Fruit fly (Drosophila melanogaster) whole organism, embryonic: ENCODE data around the gene CG31525.

Experiments
- Adf1 ChIP-seq: fragments of 200-800 bp; sonication (Bioruptor generic); IDR thresholded peaks from 2 replicates; pipeline ENCODE4 v1.3.6; 2022; ENCODE audit warnings: missing biosample characterization, missing genetic modification characterization
- Aef1 ChIP-seq: fragments of 200-800 bp; sonication (Bioruptor generic); IDR thresholded peaks from 3 replicates; pipeline ENCODE4 v1.3.6; 2022; ENCODE audit warnings: missing biosample characterization, missing genetic modification characterization
- CG10274 ChIP-seq: fragments of 200-800 bp; sonication (Bioruptor generic); optimal IDR thresholded peaks from 3 replicates; lab custom pipeline; 2017; ENCODE audit warnings: missing biosample characterization, mild to moderate bottlenecking, missing genetic modification characterization
- CG10431 ChIP-seq: fragments of 200-800 bp; sonication (Bioruptor generic); optimal IDR thresholded peaks from 3 replicates; lab custom pipeline; 2018; ENCODE audit warnings: missing biosample characterization, mild to moderate bottlenecking, missing genetic modification characterization
- CG10543 ChIP-seq: fragments of 200-800 bp; sonication (Bioruptor generic); optimal IDR thresholded peaks from 3 replicates; lab custom pipeline; 2017; ENCODE audit warnings: missing biosample characterization, mild to moderate bottlenecking, missing genetic modification characterization, moderate library complexity
- CG11398 ChIP-seq: fragments of 200-800 bp; sonication (Bioruptor generic); optimal IDR thresholded peaks from 2 replicates; lab custom pipeline; 2016; ENCODE audit warnings: missing biosample characterization, missing genetic modification characterization
- CG11696 ChIP-seq: fragments of 200-800 bp; sonication (Bioruptor generic); IDR thresholded peaks from 2 replicates; pipeline ENCODE4 v1.3.6; 2022; ENCODE audit warnings: missing biosample characterization, missing genetic modification characterization
- CG13296 ChIP-seq: fragments of 200-800 bp; sonication (Bioruptor generic); optimal IDR thresholded peaks from 3 replicates; lab custom pipeline; 2018; ENCODE audit warnings: missing biosample characterization, mild to moderate bottlenecking, missing genetic modification characterization
- CG15601 ChIP-seq: fragments of 200-800 bp; sonication (Bioruptor generic); optimal IDR thresholded peaks from 3 replicates; lab custom pipeline; 2019; ENCODE audit warnings: missing biosample characterization, mild to moderate bottlenecking, missing genetic modification characterization, moderate library complexity
- CG1602 ChIP-seq: fragments of 200-800 bp; sonication (Bioruptor generic); optimal IDR thresholded peaks from 3 replicates; lab custom pipeline; 2016; ENCODE audit warnings: missing biosample characterization, missing genetic modification characterization
- CG17612 ChIP-seq: fragments of 200-800 bp; sonication (Bioruptor generic); IDR thresholded peaks from 2 replicates; pipeline ENCODE4 v1.3.6; 2022; ENCODE audit warnings: missing biosample characterization, missing genetic modification characterization
- CG2202 ChIP-seq: fragments of 200-800 bp; sonication (Bioruptor generic); optimal IDR thresholded peaks from 2 replicates; lab custom pipeline; 2018; ENCODE audit warnings: missing biosample characterization, mild to moderate bottlenecking, missing genetic modification characterization
- CG2889 ChIP-seq: fragments of 200-800 bp; sonication (Bioruptor generic); IDR thresholded peaks from 3 replicates; pipeline ENCODE4 v1.3.6; 2022; ENCODE audit warnings: missing biosample characterization, missing genetic modification characterization
- CG31224 ChIP-seq: fragments of 200-800 bp; sonication (Bioruptor generic); IDR thresholded peaks from 2 replicates; pipeline ENCODE4 v1.3.6; 2022; ENCODE audit warnings: missing biosample characterization, missing genetic modification characterization
- CG4282 ChIP-seq: fragments of 200-800 bp; sonication (Bioruptor generic); optimal IDR thresholded peaks from 2 replicates; lab custom pipeline; 2016; ENCODE audit warnings: missing biosample characterization, missing genetic modification characterization
- CG4404 ChIP-seq: fragments of 200-800 bp; sonication (Bioruptor generic); IDR thresholded peaks from 2 replicates; pipeline ENCODE4 v1.3.6; 2022; ENCODE audit warnings: missing biosample characterization, missing genetic modification characterization
- CG4617 ChIP-seq: fragments of 200-800 bp; sonication (Bioruptor generic); optimal IDR thresholded peaks from 3 replicates; lab custom pipeline; 2016; ENCODE audit warnings: missing biosample characterization, missing genetic modification characterization, borderline replicate concordance
- CG6791 ChIP-seq: fragments of 200-800 bp; sonication (Bioruptor generic); IDR thresholded peaks from 3 replicates; pipeline ENCODE4 v1.3.6; 2022; ENCODE audit warnings: missing biosample characterization, missing genetic modification characterization; ENCODE audit not compliant: partially characterized antibody
- CG7372 ChIP-seq: fragments of 200-800 bp; sonication (Bioruptor generic); IDR thresholded peaks from 2 replicates; pipeline ENCODE4 v1.3.6; 2022; ENCODE audit warnings: missing biosample characterization, missing genetic modification characterization
- CG8478 ChIP-seq: fragments of >200 bp; optimal IDR thresholded peaks from 2 replicates; lab custom pipeline; 2018
- CG9797 ChIP-seq: fragments of 200-800 bp; sonication (Bioruptor generic); optimal IDR thresholded peaks from 3 replicates; lab custom pipeline; 2018; ENCODE audit warnings: missing biosample characterization, mild to moderate bottlenecking, missing genetic modification characterization
- CHES-1-like ChIP-seq: fragments of 200-800 bp; sonication (Bioruptor generic); optimal IDR thresholded peaks from 2 replicates; lab custom pipeline; 2016; ENCODE audit warnings: missing biosample characterization, missing genetic modification characterization
- Camta ChIP-seq: fragments of 200-800 bp; sonication (Bioruptor generic); optimal IDR thresholded peaks from 2 replicates; lab custom pipeline; 2016; ENCODE audit warnings: missing biosample characterization, missing genetic modification characterization
- Dip2 ChIP-seq: fragments of 200-800 bp; sonication (Bioruptor generic); IDR thresholded peaks from 2 replicates; pipeline ENCODE4 v1.3.6; 2022; ENCODE audit warnings: missing biosample characterization, missing genetic modification characterization
- Hey ChIP-seq: fragments of 200-800 bp; sonication (Bioruptor generic); optimal IDR thresholded peaks from 3 replicates; lab custom pipeline; 2018; ENCODE audit warnings: missing biosample characterization, mild to moderate bottlenecking, missing genetic modification characterization
- MBD-R2 ChIP-seq: fragments of 200-800 bp; sonication (Bioruptor generic); IDR thresholded peaks from 2 replicates; pipeline ENCODE4 v1.3.6; 2022; ENCODE audit warnings: missing biosample characterization, missing genetic modification characterization
- MESR4 ChIP-seq: fragments of 200-800 bp; sonication (Bioruptor generic); optimal IDR thresholded peaks from 2 replicates; lab custom pipeline; 2018; ENCODE audit warnings: missing biosample characterization, mild to moderate bottlenecking, missing genetic modification characterization, moderate library complexity
- Max ChIP-seq: fragments of 200-800 bp; sonication (Bioruptor generic); optimal IDR thresholded peaks from 2 replicates; lab custom pipeline; 2016; ENCODE audit warnings: missing biosample characterization, mild to moderate bottlenecking, missing genetic modification characterization
- Med ChIP-seq: fragments of 200-800 bp; sonication (Bioruptor generic); peaks from one replicate; lab custom pipeline; 2016; ENCODE audit warnings: missing biosample characterization, missing genetic modification characterization, mild to moderate bottlenecking, inconsistent platforms, moderate library complexity
- Opbp ChIP-seq: fragments of 200-800 bp; sonication (Bioruptor generic); IDR thresholded peaks from 3 replicates; pipeline ENCODE4 v1.3.6; 2022; ENCODE audit warnings: missing biosample characterization, missing genetic modification characterization; ENCODE audit not compliant: partially characterized antibody
- Rfx ChIP-seq: fragments of 200-800 bp; sonication (Bioruptor generic); IDR thresholded peaks from 2 replicates; pipeline ENCODE4 v1.3.6; 2022; ENCODE audit warnings: missing biosample characterization, missing genetic modification characterization
- Sin3A ChIP-seq: fragments of >200 bp; optimal IDR thresholded peaks from 2 replicates; lab custom pipeline; 2018
- Sox102F ChIP-seq: fragments of 200-800 bp; sonication (Bioruptor generic); optimal IDR thresholded peaks from 2 replicates; lab custom pipeline; 2018; ENCODE audit warnings: missing biosample characterization, mild to moderate bottlenecking, missing genetic modification characterization, moderate library complexity
- ab ChIP-seq: fragments of 200-800 bp; sonication (Bioruptor generic); optimal IDR thresholded peaks from 2 replicates; lab custom pipeline; 2016; ENCODE audit warnings: missing biosample characterization, missing genetic modification characterization
- al ChIP-seq: fragments of 200-800 bp; sonication (Bioruptor generic); IDR thresholded peaks from 2 replicates; pipeline ENCODE4 v1.3.6; 2022; ENCODE audit warnings: missing biosample characterization, missing genetic modification characterization
- amos ChIP-seq: fragments of 200-800 bp; sonication (Bioruptor generic); IDR thresholded peaks from 2 replicates; pipeline ENCODE4 v1.3.6; 2022; ENCODE audit warnings: missing biosample characterization, missing genetic modification characterization; ENCODE audit not compliant: partially characterized antibody
- chinmo ChIP-seq: fragments of 200-800 bp; sonication (Bioruptor generic); IDR thresholded peaks from 4 replicates; pipeline ENCODE4 v1.3.6; 2022; ENCODE audit warnings: missing biosample characterization, missing genetic modification characterization; ENCODE audit not compliant: partially characterized antibody
- cwo ChIP-seq: fragments of 200-800 bp; sonication (Bioruptor generic); optimal IDR thresholded peaks from 3 replicates; lab custom pipeline; 2017; ENCODE audit warnings: missing biosample characterization, missing genetic modification characterization, mild to moderate bottlenecking, moderate library complexity, missing genetic modification reagents
- dati ChIP-seq: fragments of 200-800 bp; sonication (Bioruptor generic); IDR thresholded peaks from 2 replicates; pipeline ENCODE4 v1.3.6; 2022; ENCODE audit warnings: missing biosample characterization, missing genetic modification characterization
- dimm ChIP-seq: fragments of 200-800 bp; sonication (Bioruptor generic); IDR thresholded peaks from 2 replicates; pipeline ENCODE4 v1.3.6; 2022; ENCODE audit warnings: missing biosample characterization, missing genetic modification characterization
- gce ChIP-seq: fragments of 200-800 bp; sonication (Bioruptor generic); IDR thresholded peaks from 3 replicates; pipeline ENCODE4 v1.3.6; 2022; ENCODE audit warnings: missing biosample characterization, missing genetic modification characterization
- p53 ChIP-seq: fragments of 200-800 bp; sonication (Bioruptor generic); optimal IDR thresholded peaks from 2 replicates; lab custom pipeline; 2016; ENCODE audit warnings: missing biosample characterization, missing genetic modification characterization
- pan ChIP-seq, 4 experiments: fragments of >200 bp in 3 of 4; fragments of 200-800 bp in 1 of 4; sonication (Bioruptor generic) in 1 of 4; optimal IDR thresholded peaks in 3 of 4; IDR thresholded peaks in 1 of 4; 2 replicates each; pipeline versions ENCODE4 v1.3.6 to Lab custom; 2017 to 2022; ENCODE audit warnings: missing biosample characterization in 2 of 4, missing genetic modification characterization in 2 of 4, mixed read lengths in 1 of 4
- pho ChIP-seq: fragments of 200-800 bp; sonication (Bioruptor generic); optimal IDR thresholded peaks from 2 replicates; lab custom pipeline; 2016; ENCODE audit warnings: missing biosample characterization, missing genetic modification characterization
- pros ChIP-seq: fragments of 200-800 bp; sonication (Bioruptor generic); optimal IDR thresholded peaks from 3 replicates; lab custom pipeline; 2019; ENCODE audit warnings: missing biosample characterization, mild to moderate bottlenecking, missing genetic modification characterization, moderate library complexity
- pzg ChIP-seq: fragments of 200-800 bp; sonication (Bioruptor generic); optimal IDR thresholded peaks from 3 replicates; lab custom pipeline; 2018; ENCODE audit warnings: missing biosample characterization, mild to moderate bottlenecking, missing genetic modification characterization, moderate library complexity
- tup ChIP-seq: fragments of 200-800 bp; sonication (Bioruptor generic); optimal IDR thresholded peaks from 2 replicates; lab custom pipeline; 2016; ENCODE audit warnings: missing biosample characterization, mild to moderate bottlenecking, missing genetic modification characterization, moderate library complexity
- twi ChIP-seq: fragments of 200-800 bp; optimal IDR thresholded peaks from 2 replicates; lab custom pipeline; 2019; ENCODE audit warnings: missing biosample characterization, mild to moderate bottlenecking, missing genetic modification characterization, moderate library complexity

Gene CG31525

dm6 chr3R:4394654-4395581 is 31.9 kb upstream of the CG31525 start (continued):
- peak; percentile 13 for TF ChIP-seq pzg (GFP tag; lab: Kevin White, UChicago)
- peak; percentile 46; the same call in 1 of the 2 replicates for TF ChIP-seq CG4404 (GFP tag; lab: Robert Waterston, UW)
- TF ChIP-seq CG11398 = peak; percentile 74
- peak; percentile 41 for TF ChIP-seq CG4282 (GFP tag; lab: Kevin White, UChicago)
- peak; percentile 92 for TF ChIP-seq CG10274 (GFP tag; lab: Kevin White, UChicago)
- TF ChIP-seq Sox102F (GFP tag; lab: Kevin White, UChicago) = peak; percentile 93
- no peak for TF ChIP-seq pros
- peak; percentile 72 for TF ChIP-seq CG7372 (GFP tag; lab: Robert Waterston, UW)
- no peak; the same call in 1 of the 2 replicates for TF ChIP-seq dimm
- TF ChIP-seq CG6791 (GFP tag; lab: Robert Waterston, UW) = no peak
- peak; percentile 82 for TF ChIP-seq ab
- TF ChIP-seq Max (GFP tag; lab: Kevin White, UChicago) = peak; percentile 85
- peak; percentile 57 for TF ChIP-seq twi (tag; lab: Kevin White, UChicago)
- peak; percentile 19 for TF ChIP-seq MESR4
- no peak for TF ChIP-seq CG9797
- TF ChIP-seq pan (optimal IDR thresholded peaks at IDR 0.05; lab: Kevin White, UChicago) = no peak
- peak in 1 of 2 experiments; percentile 90 for TF ChIP-seq pan (GFP tag; optimal IDR thresholded peaks at IDR 0.05 in 1 of 2, IDR thresholded peaks at IDR 0.05 in 1 of 2)
- TF ChIP-seq chinmo (GFP tag; lab: Robert Waterston, UW) = no peak
- TF ChIP-seq cwo = peak; percentile 85
- peak; percentile 98 for TF ChIP-seq Med (GFP tag; lab: Kevin White, UChicago)
- TF ChIP-seq dati = peak; percentile 55; the same call in 1 of the 2 replicates
- TF ChIP-seq gce (GFP tag; lab: Robert Waterston, UW) = peak; percentile 67; the same call in 2 of the 3 replicates
- TF ChIP-seq al = peak; percentile 80; the same call in 1 of the 2 replicates
- peak; percentile 75 for TF ChIP-seq CG15601 (tag; lab: Kevin White, UChicago)
- peak; percentile 57; the same call in 1 of the 2 replicates for TF ChIP-seq MBD-R2 (GFP tag; lab: Robert Waterston, UW)
- TF ChIP-seq Hey (tag; lab: Kevin White, UChicago) = peak; percentile 67
- peak; percentile 83 for TF ChIP-seq Aef1 (GFP tag; lab: Robert Waterston, UW)
- TF ChIP-seq Sin3A (lab: Kevin White, UChicago) = no peak
- 0 out of 2 replicates have a peak, but pooled peaks have one; percentile 13 for TF ChIP-seq Dip2 (GFP tag; lab: Robert Waterston, UW)
- TF ChIP-seq CG2202 = peak; percentile 54
- TF ChIP-seq Camta (GFP tag; lab: Kevin White, UChicago) = peak; percentile 79
- no peak for TF ChIP-seq CG8478
- TF ChIP-seq CG17612 (GFP tag; lab: Robert Waterston, UW) = peak; percentile 48; the same call in 1 of the 2 replicates
- TF ChIP-seq CG4617 (GFP tag; lab: Kevin White, UChicago) = peak; percentile 50
- TF ChIP-seq Opbp (GFP tag; lab: Robert Waterston, UW) = no peak
- peak; percentile 75 for TF ChIP-seq CG10543 (GFP tag; lab: Kevin White, UChicago)
- peak; percentile 80 for TF ChIP-seq CHES-1-like (GFP tag; lab: Kevin White, UChicago)
- peak; percentile 75 for TF ChIP-seq CG13296 (GFP tag; lab: Kevin White, UChicago)
- peak; percentile 18 for TF ChIP-seq CG10431
- TF ChIP-seq pho = peak; percentile 89
- peak; percentile 49 for TF ChIP-seq p53 (GFP tag; lab: Kevin White, UChicago)
- TF ChIP-seq amos (GFP tag; lab: Robert Waterston, UW) = no peak
- peak; percentile 68 for TF ChIP-seq CG11696 (GFP tag; lab: Robert Waterston, UW)
- TF ChIP-seq CG1602 (GFP tag; lab: Kevin White, UChicago) = peak; percentile 83
- TF ChIP-seq Rfx = peak; percentile 90
- peak; percentile 66 for TF ChIP-seq CG31224 (GFP tag; lab: Robert Waterston, UW)
- TF ChIP-seq Adf1 (GFP tag; lab: Robert Waterston, UW) = peak; percentile 53
- TF ChIP-seq tup = peak; percentile 66
- TF ChIP-seq CG2889 (GFP tag; lab: Robert Waterston, UW) = peak; percentile 77; the same call in 2 of the 3 replicates
